Worm (Caenorhabditis elegans) whole organism, L4 larva: ENCODE data around the gene dpf-7.

Experiments used
- D1046.2 ChIP-seq: fragments of 200-800 bp; sonication (Bioruptor generic); IDR thresholded peaks from 2 replicates; pipeline ENCODE4 v1.3.6; 2022; ENCODE audit warnings: missing genetic modification characterization, missing compliant biosample characterization
- F37D6.2 ChIP-seq: sonication (generic microtip); optimal IDR thresholded peaks from 2 replicates; lab custom pipeline; 2016; ENCODE audit warnings: mild to moderate bottlenecking, missing genetic modification characterization, missing compliant biosample characterization
- F44E2.7 ChIP-seq: fragments of 200-800 bp; sonication (Bioruptor generic); IDR thresholded peaks from 2 replicates; pipeline ENCODE4 v2.1.2; 2022; ENCODE audit warnings: missing genetic modification characterization, missing compliant biosample characterization
- T26A8.4 ChIP-seq: fragments of 200-800 bp; sonication (Bioruptor generic); IDR thresholded peaks from 2 replicates; pipeline ENCODE4 v1.3.6; 2022; ENCODE audit warnings: missing genetic modification characterization, missing compliant biosample characterization
- Y105C5A.15 ChIP-seq: fragments of 200-800 bp; sonication (Bioruptor generic); IDR thresholded peaks from 2 replicates; pipeline ENCODE4 v1.3.6; 2022; ENCODE audit warnings: missing genetic modification characterization, missing compliant biosample characterization
- Y5F2A.4 ChIP-seq: fragments of 200-800 bp; sonication (Bioruptor generic); optimal IDR thresholded peaks from 2 replicates; lab custom pipeline; 2018; ENCODE audit warnings: mild to moderate bottlenecking, missing genetic modification characterization, missing compliant biosample characterization
- aha-1 ChIP-seq: fragments of 150-350 bp; peaks from one replicate; lab custom pipeline; 2014; ENCODE audit warnings: missing biosample characterization, missing genetic modification characterization
- ama-1 ChIP-seq: fragments of 150-350 bp; optimal IDR thresholded peaks from 2 replicates; lab custom pipeline; 2014; ENCODE audit warnings: inconsistent platforms, mixed read lengths
- arid-1 ChIP-seq: fragments of 200-800 bp; sonication (Bioruptor generic); conservative IDR thresholded peaks from 2 replicates; pipeline ENCODE4 v1.3.6; 2022; ENCODE audit warnings: missing genetic modification reagents, missing genetic modification characterization, missing compliant biosample characterization
- ceh-20 ChIP-seq: fragments of 200-800 bp; sonication (Bioruptor generic); IDR thresholded peaks from 2 replicates; pipeline ENCODE4 v1.3.6; 2022; ENCODE audit warnings: missing genetic modification reagents, missing genetic modification characterization, missing compliant biosample characterization
- ceh-28 ChIP-seq: fragments of 150-350 bp; optimal IDR thresholded peaks from 2 replicates; lab custom pipeline; 2014; ENCODE audit warnings: missing biosample characterization, missing genetic modification reagents, missing genetic modification characterization
- ceh-44 ChIP-seq: fragments of 200-800 bp; sonication (Bioruptor generic); IDR thresholded peaks from 2 replicates; pipeline ENCODE4 v1.3.6; 2022; ENCODE audit warnings: missing genetic modification reagents, missing genetic modification characterization, missing compliant biosample characterization
- daf-19 ChIP-seq: fragments of 200-800 bp; sonication (Bioruptor generic); conservative IDR thresholded peaks from 2 replicates; pipeline ENCODE4 v1.3.6; 2022; ENCODE audit warnings: missing genetic modification characterization, missing compliant biosample characterization
- dmd-6 ChIP-seq: fragments of 200-800 bp; sonication (Bioruptor generic); IDR thresholded peaks from 2 replicates; pipeline ENCODE4 v1.3.6; 2022; ENCODE audit warnings: missing genetic modification reagents, missing genetic modification characterization, missing compliant biosample characterization
- dmd-8 ChIP-seq: fragments of 200-800 bp; sonication (Bioruptor generic); IDR thresholded peaks from 2 replicates; pipeline ENCODE4 v1.3.6; 2022; ENCODE audit warnings: missing genetic modification characterization, missing compliant biosample characterization
- dpl-1 ChIP-seq: fragments of 150-350 bp; optimal IDR thresholded peaks from 2 replicates; lab custom pipeline; 2014; ENCODE audit warnings: missing biosample characterization, missing genetic modification reagents, missing genetic modification characterization
- egl-27 ChIP-seq: sonication (generic microtip); optimal IDR thresholded peaks from 3 replicates; lab custom pipeline; 2017; ENCODE audit warnings: missing biosample characterization, missing genetic modification reagents, missing genetic modification characterization
- egl-43 ChIP-seq: fragments of 200-800 bp; sonication (Bioruptor generic); IDR thresholded peaks from 2 replicates; pipeline ENCODE4 v1.3.6; 2022; ENCODE audit warnings: missing genetic modification reagents, missing genetic modification characterization, missing compliant biosample characterization
- fkh-10 ChIP-seq: fragments of 150-350 bp; optimal IDR thresholded peaks from 2 replicates; lab custom pipeline; 2014; ENCODE audit warnings: missing biosample characterization, missing genetic modification reagents, missing genetic modification characterization
- fos-1 ChIP-seq: fragments of 150-350 bp; optimal IDR thresholded peaks from 2 replicates; lab custom pipeline; 2014; ENCODE audit warnings: missing biosample characterization, missing genetic modification characterization
- gei-8 ChIP-seq: fragments of 200-800 bp; sonication (Bioruptor generic); optimal IDR thresholded peaks from 2 replicates; lab custom pipeline; 2018; ENCODE audit warnings: mild to moderate bottlenecking, missing genetic modification characterization, missing compliant biosample characterization
- hif-1 ChIP-seq, 2 experiments: sonication (generic microtip); optimal IDR thresholded peaks; 2 replicates each; lab custom pipeline; 2016 to 2017; ENCODE audit warnings: missing compliant biosample characterization in 2 of 2, missing genetic modification characterization in 2 of 2, missing genetic modification reagents in 2 of 2, missing genotype in 2 of 2, mild to moderate bottlenecking in 1 of 2
- hlh-11 ChIP-seq: fragments of 200-800 bp; sonication (Bioruptor generic); optimal IDR thresholded peaks from 2 replicates; lab custom pipeline; 2018; ENCODE audit warnings: mild to moderate bottlenecking, missing genetic modification characterization, missing compliant biosample characterization
- jun-1 ChIP-seq: fragments of 150-350 bp; optimal IDR thresholded peaks from 2 replicates; lab custom pipeline; 2014; ENCODE audit warnings: missing biosample characterization, missing genetic modification reagents, missing genetic modification characterization
- lim-7 ChIP-seq: fragments of 200-800 bp; sonication (Bioruptor generic); IDR thresholded peaks from 2 replicates; pipeline ENCODE4 v1.3.6; 2022; ENCODE audit warnings: missing genetic modification characterization, missing compliant biosample characterization
- lin-1 ChIP-seq: fragments of 200-800 bp; sonication (Bioruptor generic); IDR thresholded peaks from 2 replicates; pipeline ENCODE4 v1.3.6; 2022; ENCODE audit warnings: missing genetic modification reagents, missing genetic modification characterization, missing compliant biosample characterization
- lin-15B ChIP-seq: fragments of 150-350 bp; sonication (generic microtip); optimal IDR thresholded peaks from 3 replicates; lab custom pipeline; 2014; ENCODE audit warnings: missing biosample characterization, missing genetic modification characterization
- lin-29 ChIP-seq: fragments of 200-800 bp; sonication (Bioruptor generic); IDR thresholded peaks from 2 replicates; pipeline ENCODE4 v1.3.6; 2022; ENCODE audit warnings: missing genetic modification reagents, missing genetic modification characterization, missing compliant biosample characterization
- lin-38 ChIP-seq: fragments of 200-800 bp; sonication (Bioruptor generic); IDR thresholded peaks from 2 replicates; pipeline ENCODE4 v1.3.6; 2022; ENCODE audit warnings: missing genetic modification reagents, missing genetic modification characterization, missing compliant biosample characterization
- lir-3 ChIP-seq: sonication (generic microtip); optimal IDR thresholded peaks from 2 replicates; lab custom pipeline; 2016; ENCODE audit warnings: mild to moderate bottlenecking, missing genetic modification characterization, missing compliant biosample characterization
- mdt-29 ChIP-seq: fragments of 200-800 bp; sonication (Bioruptor generic); IDR thresholded peaks from 2 replicates; pipeline ENCODE4 v1.3.6; 2022; ENCODE audit warnings: missing genetic modification reagents, missing genetic modification characterization, missing compliant biosample characterization
- mep-1 ChIP-seq: fragments of 150-350 bp; sonication (generic microtip); optimal IDR thresholded peaks from 3 replicates; lab custom pipeline; 2014; ENCODE audit warnings: missing biosample characterization, missing genetic modification characterization
- mxl-3 ChIP-seq: fragments of 200-800 bp; sonication (Bioruptor generic); optimal IDR thresholded peaks from 2 replicates; lab custom pipeline; 2018; ENCODE audit warnings: mild to moderate bottlenecking, missing genetic modification characterization, missing compliant biosample characterization
- nhr-10 ChIP-seq: fragments of 150-350 bp; optimal IDR thresholded peaks from 2 replicates; lab custom pipeline; 2014; ENCODE audit warnings: missing biosample characterization, missing genetic modification characterization
- nhr-102 ChIP-seq: sonication (generic microtip); optimal IDR thresholded peaks from 2 replicates; lab custom pipeline; 2016; ENCODE audit warnings: mild to moderate bottlenecking, missing genetic modification characterization, moderate library complexity, missing compliant biosample characterization
- nhr-11 ChIP-seq: fragments of 150-350 bp; optimal IDR thresholded peaks from 2 replicates; lab custom pipeline; 2014; ENCODE audit warnings: missing biosample characterization, missing genetic modification characterization
- nhr-25 ChIP-seq: sonication (generic microtip); optimal IDR thresholded peaks from 2 replicates; lab custom pipeline; 2017; ENCODE audit warnings: missing genetic modification characterization, mild to moderate bottlenecking, missing compliant biosample characterization, antibody characterized with exemption, moderate library complexity, borderline replicate concordance; ENCODE audit not compliant: insufficient read depth
- nhr-28 ChIP-seq: fragments of 150-350 bp; optimal IDR thresholded peaks from 2 replicates; lab custom pipeline; 2014; ENCODE audit warnings: missing biosample characterization, missing genetic modification characterization
- nhr-42 ChIP-seq: fragments of 200-800 bp; sonication (Bioruptor generic); IDR thresholded peaks from 2 replicates; pipeline ENCODE4 v1.3.6; 2022; ENCODE audit warnings: missing genetic modification characterization, missing compliant biosample characterization
- nhr-6 ChIP-seq: fragments of 150-350 bp; optimal IDR thresholded peaks from 2 replicates; lab custom pipeline; 2014; ENCODE audit warnings: missing biosample characterization, missing genetic modification characterization
- php-3 ChIP-seq: fragments of 200-800 bp; sonication (Bioruptor generic); IDR thresholded peaks from 2 replicates; pipeline ENCODE4 v1.3.6; 2022; ENCODE audit warnings: missing genetic modification reagents, missing genetic modification characterization, missing compliant biosample characterization
- pqm-1 ChIP-seq: sonication (generic microtip); optimal IDR thresholded peaks from 2 replicates; lab custom pipeline; 2017; ENCODE audit warnings: missing biosample characterization, missing genetic modification characterization
- sdz-12 ChIP-seq: fragments of 200-800 bp; sonication (Bioruptor generic); optimal IDR thresholded peaks from 2 replicates; lab custom pipeline; 2018; ENCODE audit warnings: mild to moderate bottlenecking, missing genetic modification characterization, missing compliant biosample characterization
- set-16 ChIP-seq: fragments of 200-800 bp; sonication (Bioruptor generic); IDR thresholded peaks from 2 replicates; pipeline ENCODE4 v1.3.6; 2022; ENCODE audit warnings: missing genetic modification reagents, missing genetic modification characterization, missing compliant biosample characterization
- skn-1 ChIP-seq: fragments of 150-350 bp; optimal IDR thresholded peaks from 2 replicates; lab custom pipeline; 2014; ENCODE audit warnings: missing biosample characterization, missing genetic modification characterization
- snpc-1.2 ChIP-seq: fragments of 200-800 bp; sonication (Bioruptor generic); IDR thresholded peaks from 2 replicates; pipeline ENCODE4 v1.3.6; 2022; ENCODE audit warnings: missing genetic modification reagents, missing genetic modification characterization, missing compliant biosample characterization
- snpc-4 ChIP-seq: fragments of 150-350 bp; optimal IDR thresholded peaks from 2 replicates; lab custom pipeline; 2014; ENCODE audit warnings: missing biosample characterization, missing genetic modification characterization
- unc-130 ChIP-seq: sonication (generic microtip); optimal IDR thresholded peaks from 2 replicates; lab custom pipeline; 2016; ENCODE audit warnings: missing genetic modification reagents, missing genetic modification characterization, missing compliant biosample characterization
- unc-39 ChIP-seq: sonication (generic microtip); optimal IDR thresholded peaks from 2 replicates; lab custom pipeline; 2017; ENCODE audit warnings: missing biosample characterization, missing genetic modification characterization
- zag-1 ChIP-seq: fragments of 150-350 bp; optimal IDR thresholded peaks from 2 replicates; lab custom pipeline; 2014; ENCODE audit warnings: missing biosample characterization, missing genetic modification characterization
- zfp-2 ChIP-seq: sonication (generic microtip); optimal IDR thresholded peaks from 2 replicates; lab custom pipeline; 2016; ENCODE audit warnings: mild to moderate bottlenecking, missing genetic modification characterization, missing compliant biosample characterization
- zip-11 ChIP-seq: fragments of 200-800 bp; sonication (Bioruptor generic); IDR thresholded peaks from 2 replicates; pipeline ENCODE4 v1.3.6; 2022; ENCODE audit warnings: missing genetic modification characterization, missing compliant biosample characterization

The dpf-7 gene

DNA sequence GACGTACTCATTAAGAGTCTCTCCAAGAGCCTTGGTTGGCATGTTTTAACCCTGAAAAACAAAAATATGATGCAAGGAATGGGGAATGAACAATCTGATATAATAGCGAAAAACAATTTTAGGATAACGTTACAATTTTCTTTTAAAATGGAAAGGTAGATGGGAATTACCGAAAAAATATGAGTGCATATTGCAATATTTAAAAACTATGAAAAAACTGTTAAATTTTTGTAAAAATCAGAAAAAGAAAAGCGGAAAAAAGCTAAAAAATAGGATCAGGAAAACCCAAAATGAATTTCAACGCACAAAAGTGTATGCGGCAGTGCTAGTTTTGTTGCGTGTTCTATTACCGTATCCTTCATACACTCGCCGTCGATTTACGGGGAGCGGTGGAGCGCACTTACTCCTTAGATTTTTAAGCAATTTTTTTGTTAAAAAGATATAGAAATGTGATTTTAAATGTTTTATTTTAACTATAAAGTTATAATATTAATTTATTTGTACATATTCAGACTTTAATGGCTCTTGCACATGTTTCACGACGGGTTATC lies 52.6 kb downstream of the dpf-7 start, which contains the start of the genes rpl-20 and Y17G9B.5 (continued):
- peak; percentile 98 for TF ChIP-seq egl-43 (GFP tag; lab: Robert Waterston, UW)
- peak; percentile 99 for TF ChIP-seq lin-1 (GFP tag; lab: Robert Waterston, UW)
- TF ChIP-seq unc-39 = no peak
- TF ChIP-seq nhr-10 (tag; lab: Kevin White, UChicago) = peak; percentile 98
- TF ChIP-seq arid-1 (GFP tag; lab: Robert Waterston, UW) = peak; percentile 99
- TF ChIP-seq php-3 (GFP tag; lab: Robert Waterston, UW) = peak; percentile 99
- peak; percentile 100 for TF ChIP-seq mep-1
- TF ChIP-seq Y5F2A.4 (GFP tag; lab: Kevin White, UChicago) = peak; percentile 97
- peak; percentile 94 for TF ChIP-seq fos-1 (tag; lab: Kevin White, UChicago)
- peak; percentile 46; the same call in 1 of the 2 replicates for TF ChIP-seq dmd-8 (GFP tag; lab: Robert Waterston, UW)
- peak; percentile 100 for TF ChIP-seq ceh-20 (GFP tag; lab: Robert Waterston, UW)
- peak; percentile 97 for TF ChIP-seq mdt-29
- TF ChIP-seq jun-1 = peak; percentile 96
- peak; percentile 87 for TF ChIP-seq ceh-44 (GFP tag; lab: Robert Waterston, UW)
- peak; percentile 94 for TF ChIP-seq pqm-1 (tag; lab: Kevin White, UChicago)
- peak; percentile 99 for TF ChIP-seq nhr-102 (tag; lab: Kevin White, UChicago)
- peak; percentile 65 for TF ChIP-seq snpc-4 (tag; lab: Kevin White, UChicago)
- peak; percentile 99 for TF ChIP-seq nhr-42
- TF ChIP-seq ceh-28 (tag; lab: Kevin White, UChicago) = peak; percentile 74
- peak; percentile 100 for TF ChIP-seq fkh-10
- peak; percentile 100 for TF ChIP-seq hlh-11
- peak; percentile 99 for TF ChIP-seq nhr-6
- TF ChIP-seq F44E2.7 (GFP tag; lab: Robert Waterston, UW) = peak; percentile 91
- peak; percentile 98 for TF ChIP-seq unc-130 (GFP tag; lab: Kevin White, UChicago)
- peak; percentile 36 for TF ChIP-seq set-16 (GFP tag; lab: Robert Waterston, UW)
- peak; percentile 98 for TF ChIP-seq F37D6.2 (tag; lab: Kevin White, UChicago)
- TF ChIP-seq T26A8.4 (GFP tag; lab: Robert Waterston, UW) = peak; percentile 100
- TF ChIP-seq lin-38 (GFP tag; lab: Robert Waterston, UW) = peak; percentile 100
- peak; percentile 97 for TF ChIP-seq snpc-1.2 (GFP tag; lab: Robert Waterston, UW)
- TF ChIP-seq Y105C5A.15 = no peak
- peak; percentile 98 for TF ChIP-seq nhr-28
- TF ChIP-seq zip-11 (GFP tag; lab: Robert Waterston, UW) = 0 out of 2 replicates have a peak, but pooled peaks have one; percentile 75
- peak; percentile 92 for TF ChIP-seq ama-1 (lab: Kevin White, UChicago)
- TF ChIP-seq daf-19 (GFP tag; lab: Robert Waterston, UW) = peak; percentile 99
- TF ChIP-seq gei-8 (GFP tag; lab: Kevin White, UChicago) = peak; percentile 93
- TF ChIP-seq D1046.2 (GFP tag; lab: Robert Waterston, UW) = peak; percentile 97
- TF ChIP-seq egl-27 (tag; lab: Kevin White, UChicago) = peak; percentile 53
- TF ChIP-seq lin-15B (tag; lab: Kevin White, UChicago) = peak; percentile 99
- TF ChIP-seq nhr-11 (tag; lab: Kevin White, UChicago) = peak; percentile 100
- TF ChIP-seq mxl-3 (GFP tag; lab: Kevin White, UChicago) = peak; percentile 95
- TF ChIP-seq zfp-2 (tag; lab: Kevin White, UChicago) = peak; percentile 94
- peak; percentile 100 for TF ChIP-seq dmd-6
- peak; percentile 93 to 96 for TF ChIP-seq hif-1 (tag; optimal IDR thresholded peaks at IDR 0.05; lab: Kevin White, UChicago)
- peak; percentile 99 for TF ChIP-seq aha-1 (tag; lab: Kevin White, UChicago)
- peak; percentile 99 for TF ChIP-seq dpl-1 (GFP tag; lab: Kevin White, UChicago)
- TF ChIP-seq lir-3 (tag; lab: Kevin White, UChicago) = peak; percentile 89
- TF ChIP-seq lin-29 = peak; percentile 99
- peak; percentile 97 for TF ChIP-seq sdz-12 (GFP tag; lab: Kevin White, UChicago)
- peak; percentile 97 for TF ChIP-seq nhr-25 (tag; lab: Kevin White, UChicago)
- TF ChIP-seq zag-1 (tag; lab: Kevin White, UChicago) = peak; percentile 88
- peak; percentile 99 for TF ChIP-seq skn-1
- TF ChIP-seq lim-7 (GFP tag; lab: Robert Waterston, UW) = peak; percentile 81
